Fruit fly (Drosophila melanogaster): ENCODE results near the gene Mnat9.

- no peak for TF ChIP-seq ttk (optimal IDR thresholded peaks at IDR 0.05)
- no peak for TF ChIP-seq Sin3A (optimal IDR thresholded peaks at IDR 0.05)
- no peak for TF ChIP-seq h (optimal IDR thresholded peaks at IDR 0.05)
- TF ChIP-seq Myc (optimal IDR thresholded peaks at IDR 0.05): no peak
Measured at dm6 chr3R:31605790-31606189, 10.2 kb downstream of the Mnat9 start.

Data from Kc167 (cell line).